Fruit fly (Drosophila melanogaster): Measurements from ENCODE around the gene CG17129.

Gene CG17129

dm6 chr3L:633272-634254 is 46.6 kb downstream of the CG17129 start (continued):
- TF ChIP-seq kah (GFP tag; optimal IDR thresholded peaks at IDR 0.05) (peak; percentile 75), Spps (tag; optimal IDR thresholded peaks at IDR 0.05) (peak; percentile 59), so (GFP tag; IDR thresholded peaks at IDR 0.05) (peak; percentile 87), tup (GFP tag; optimal IDR thresholded peaks at IDR 0.05) (peak; percentile 24), Kr (GFP tag; optimal IDR thresholded peaks at IDR 0.05) (peak; percentile 13), pfk (GFP tag; optimal IDR thresholded peaks at IDR 0.05) (no peak), usp (GFP tag; optimal IDR thresholded peaks at IDR 0.05) (no peak), CG17359 (tag; optimal IDR thresholded peaks at IDR 0.05) (peak; percentile 89), CG9727 (GFP tag; optimal IDR thresholded peaks at IDR 0.05) (peak; percentile 84), CG6683 (GFP tag; optimal IDR thresholded peaks at IDR 0.05) (peak; percentile 27), Stat92E (GFP tag; optimal IDR thresholded peaks at IDR 0.05) (peak in 1 of 3 experiments; percentile 66), onecut (GFP tag; IDR thresholded peaks at IDR 0.05) (peak; percentile 76), Optix (GFP tag; IDR thresholded peaks at IDR 0.05) (peak; percentile 88), CG14710 (tag; optimal IDR thresholded peaks at IDR 0.05) (peak; percentile 86), Hand (GFP tag; optimal IDR thresholded peaks at IDR 0.05) (no peak), pros (GFP tag; optimal IDR thresholded peaks at IDR 0.05) (peak; percentile 35), eve (GFP tag; optimal IDR thresholded peaks at IDR 0.05) (peak in 1 of 2 experiments; percentile 96), pan (optimal IDR thresholded peaks at IDR 0.05) (no peak), pan (GFP tag; optimal IDR thresholded peaks at IDR 0.05 in 1 of 2, IDR thresholded peaks at IDR 0.05 in 1 of 2) (peak in 1 of 2 experiments; percentile 86), Mes4 (GFP tag; optimal IDR thresholded peaks at IDR 0.05) (peak; percentile 92), Abd-B (GFP tag; optimal IDR thresholded peaks at IDR 0.05) (peak; percentile 86), sqz (GFP tag; optimal IDR thresholded peaks at IDR 0.05) (peak; percentile 74), pb (GFP tag; optimal IDR thresholded peaks at IDR 0.05) (peak; percentile 80), CG7987 (GFP tag; optimal IDR thresholded peaks at IDR 0.05) (no peak), CG15601 (tag; optimal IDR thresholded peaks at IDR 0.05) (peak; percentile 90), ara (GFP tag; IDR thresholded peaks at IDR 0.05) (peak; percentile 94), CG2889 (GFP tag; IDR thresholded peaks at IDR 0.05) (no peak; the same call in 2 of the 3 replicates), CG16815 (GFP tag; optimal IDR thresholded peaks at IDR 0.05) (peak; percentile 82), CG11696 (GFP tag; IDR thresholded peaks at IDR 0.05) (peak; percentile 66), NC2β (GFP tag; optimal IDR thresholded peaks at IDR 0.05) (peak; percentile 79), CG12942 (GFP tag; optimal IDR thresholded peaks at IDR 0.05) (peak; percentile 80), Bdp1 (GFP tag; optimal IDR thresholded peaks at IDR 0.05) (peak; percentile 52), ham (GFP tag; IDR thresholded peaks at IDR 0.05) (no peak), Side (GFP tag; optimal IDR thresholded peaks at IDR 0.05) (peak; percentile 71), gt (GFP tag; IDR thresholded peaks at IDR 0.05) (peak; percentile 84), Hr78 (GFP tag; optimal IDR thresholded peaks at IDR 0.05) (peak in 1 of 2 experiments; percentile 78), unc-4 (GFP tag; IDR thresholded peaks at IDR 0.05; ENCODE audit: partially characterized antibody) (no peak), dati (GFP tag; IDR thresholded peaks at IDR 0.05) (0 out of 2 replicates have a peak, but pooled peaks have one; percentile 33), az2 (GFP tag; optimal IDR thresholded peaks at IDR 0.05) (peak; percentile 87), Ets65A (GFP tag) (peak; percentile 99), hbn (GFP tag; IDR thresholded peaks at IDR 0.05; ENCODE audit: partially characterized antibody) (no peak), en (GFP tag; optimal IDR thresholded peaks at IDR 0.05) (peak; percentile 58), jigr1 (GFP tag; IDR thresholded peaks at IDR 0.05) (peak; percentile 74), CG15696 (tag; optimal IDR thresholded peaks at IDR 0.05) (peak; percentile 81), CG7357 (GFP tag; IDR thresholded peaks at IDR 0.05) (peak; percentile 71; the same call in 1 of the 3 replicates), CG1602 (GFP tag; optimal IDR thresholded peaks at IDR 0.05) (peak; percentile 87), Nf-YA (GFP tag; IDR thresholded peaks at IDR 0.05) (peak; percentile 47), Dad (GFP tag; optimal IDR thresholded peaks at IDR 0.05) (peak; percentile 63)
